Comparison of ENCODE assay signal across 3 worm cellular contexts in the genomic region with DNA sequence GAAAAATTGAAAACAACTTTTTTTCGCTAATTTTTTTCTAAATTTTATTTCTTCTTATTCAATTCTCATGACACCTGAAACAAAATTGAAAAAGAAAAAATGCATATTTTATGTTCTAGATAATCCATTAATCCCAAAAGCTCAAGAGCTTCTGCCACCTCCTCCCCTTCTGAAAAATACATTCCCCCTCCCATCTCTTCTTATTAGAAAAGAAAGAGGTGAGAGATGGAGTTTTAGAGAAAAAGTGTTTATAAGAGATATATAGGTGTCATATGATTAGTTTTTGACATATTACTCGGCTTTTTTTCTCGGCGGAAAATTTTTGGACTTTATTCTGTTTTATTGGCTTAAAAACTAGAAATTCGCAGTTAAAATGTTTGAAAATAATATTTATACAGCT.
TF ChIP-seq lines count a peak whose summit lies in the region.

No protein-coding gene starts in this region.

TF ChIP-seq in whole organism, L1 larva, 84 proteins besides CTCF, POLR2A, EP300 and RAD21:
- TF ChIP-seq nhr-71 (tag; optimal IDR thresholded peaks at IDR 0.05; lab: Kevin White, UChicago): peak; percentile 27
- peak; percentile 4 for TF ChIP-seq fkh-8 (tag; optimal IDR thresholded peaks at IDR 0.05; lab: Kevin White, UChicago)
- no peak for TF ChIP-seq unc-62 (GFP tag; optimal IDR thresholded peaks at IDR 0.05; lab: Kevin White, UChicago)
- peak; percentile 26 for TF ChIP-seq unc-30 (tag; optimal IDR thresholded peaks at IDR 0.05; lab: Kevin White, UChicago)
- TF ChIP-seq dsc-1 (tag; optimal IDR thresholded peaks at IDR 0.05; lab: Kevin White, UChicago): peak; percentile 59
- TF ChIP-seq mep-1 (tag; optimal IDR thresholded peaks at IDR 0.05; lab: Kevin White, UChicago): peak; percentile 9

TF ChIP-seq in whole organism, L2 larva, 48 proteins besides CTCF, POLR2A, EP300 and RAD21:
- TF ChIP-seq nhr-25 (tag; optimal IDR thresholded peaks at IDR 0.05; lab: Kevin White, UChicago) (no peak), C34F6.9 (tag; optimal IDR thresholded peaks at IDR 0.05; lab: Kevin White, UChicago) (peak; percentile 66), unc-55 (GFP tag; optimal IDR thresholded peaks at IDR 0.05; lab: Kevin White, UChicago) (peak; percentile 66), lsy-2 (tag; optimal IDR thresholded peaks at IDR 0.05; lab: Kevin White, UChicago) (peak in 1 of 2 experiments; percentile 38)

TF ChIP-seq in whole organism, L4 larva, 104 proteins besides CTCF, POLR2A, EP300 and RAD21:
- TF ChIP-seq hlh-30 (tag; optimal IDR thresholded peaks at IDR 0.05; lab: Kevin White, UChicago; ENCODE audit: insufficient read depth) (peak; percentile 39), F44E2.7 (GFP tag; IDR thresholded peaks at IDR 0.05; lab: Robert Waterston, UW) (no peak)

Comparison
In these comparisons a context has a peak if more than half of its experiments do, and no peak if none do; other contexts are left out.
1. Of the 29 proteins assayed by ChIP-seq in both whole organism, L4 larva and whole organism, L1 larva: peak only in whole organism, L4 larva: none; only in whole organism, L1 larva: mep-1; in both: none; in neither: 28.